Fruit fly (Drosophila melanogaster) whole organism, adult: Measurements from ENCODE around the gene CG6785.

ENCODE experiments used
- CG12768 ChIP-seq: fragments of 200-800 bp; sonication (Bioruptor generic); optimal IDR thresholded peaks from 2 replicates; lab custom pipeline; 2017; ENCODE audit warnings: missing biosample characterization, missing genetic modification characterization, mild to moderate bottlenecking, moderate library complexity, missing genetic modification reagents
- CG14711 ChIP-seq: fragments of 200-800 bp; sonication (Bioruptor generic); optimal IDR thresholded peaks from 2 replicates; lab custom pipeline; 2018; ENCODE audit warnings: missing biosample characterization, mild to moderate bottlenecking, missing genetic modification characterization, moderate library complexity
- CG33017 ChIP-seq: fragments of 200-800 bp; sonication (Bioruptor generic); optimal IDR thresholded peaks from 2 replicates; lab custom pipeline; 2018; ENCODE audit warnings: missing biosample characterization, mild to moderate bottlenecking, missing genetic modification characterization, moderate library complexity
- CG7045 ChIP-seq: fragments of 200-800 bp; sonication (Bioruptor generic); optimal IDR thresholded peaks from 2 replicates; lab custom pipeline; 2017; ENCODE audit warnings: missing biosample characterization, mild to moderate bottlenecking, missing genetic modification characterization
- CG7101 ChIP-seq: fragments of 200-800 bp; sonication (Bioruptor generic); optimal IDR thresholded peaks from 2 replicates; lab custom pipeline; 2018; ENCODE audit warnings: missing biosample characterization, mild to moderate bottlenecking, missing genetic modification characterization, moderate library complexity
- Hr96 ChIP-seq: fragments of 200-800 bp; sonication (Bioruptor generic); optimal IDR thresholded peaks from 2 replicates; lab custom pipeline; 2016; ENCODE audit warnings: missing biosample characterization, missing genetic modification characterization
- kay ChIP-seq: fragments of 200-800 bp; sonication (Bioruptor generic); peaks from one replicate; lab custom pipeline; 2016; ENCODE audit warnings: missing biosample characterization, missing genetic modification characterization, borderline replicate concordance
- ovo ChIP-seq: fragments of 200-800 bp; sonication (Bioruptor generic); optimal IDR thresholded peaks from 2 replicates; lab custom pipeline; 2016; ENCODE audit warnings: missing biosample characterization, missing genetic modification characterization
- tj ChIP-seq: fragments of 200-800 bp; sonication (Bioruptor generic); optimal IDR thresholded peaks from 3 replicates; lab custom pipeline; 2017; ENCODE audit warnings: missing biosample characterization, mild to moderate bottlenecking, missing genetic modification characterization, moderate library complexity
- toe ChIP-seq: fragments of 200-800 bp; sonication (Bioruptor generic); optimal IDR thresholded peaks from 2 replicates; lab custom pipeline; 2016; ENCODE audit warnings: missing biosample characterization, missing genetic modification characterization

dm6 chr2L:12002922-12003791 is 41.8 kb downstream of the CG6785 start:
- TF ChIP-seq Hr96 (peak; percentile 55), CG14711 (tag; lab: Kevin White, UChicago) (no peak), CG7101 (tag; lab: Kevin White, UChicago) (peak; percentile 16), tj (GFP tag; lab: Kevin White, UChicago) (peak; percentile 76), CG12768 (peak; percentile 96), toe (GFP tag; lab: Kevin White, UChicago) (peak; percentile 17), ovo (GFP tag; lab: Kevin White, UChicago) (peak; percentile 62), kay (GFP tag; lab: Kevin White, UChicago) (no peak), CG33017 (tag; lab: Kevin White, UChicago) (peak; percentile 29), CG7045 (no peak)
